Worm (Caenorhabditis elegans): Measurements from ENCODE around the gene C01B10.11.

DNA sequence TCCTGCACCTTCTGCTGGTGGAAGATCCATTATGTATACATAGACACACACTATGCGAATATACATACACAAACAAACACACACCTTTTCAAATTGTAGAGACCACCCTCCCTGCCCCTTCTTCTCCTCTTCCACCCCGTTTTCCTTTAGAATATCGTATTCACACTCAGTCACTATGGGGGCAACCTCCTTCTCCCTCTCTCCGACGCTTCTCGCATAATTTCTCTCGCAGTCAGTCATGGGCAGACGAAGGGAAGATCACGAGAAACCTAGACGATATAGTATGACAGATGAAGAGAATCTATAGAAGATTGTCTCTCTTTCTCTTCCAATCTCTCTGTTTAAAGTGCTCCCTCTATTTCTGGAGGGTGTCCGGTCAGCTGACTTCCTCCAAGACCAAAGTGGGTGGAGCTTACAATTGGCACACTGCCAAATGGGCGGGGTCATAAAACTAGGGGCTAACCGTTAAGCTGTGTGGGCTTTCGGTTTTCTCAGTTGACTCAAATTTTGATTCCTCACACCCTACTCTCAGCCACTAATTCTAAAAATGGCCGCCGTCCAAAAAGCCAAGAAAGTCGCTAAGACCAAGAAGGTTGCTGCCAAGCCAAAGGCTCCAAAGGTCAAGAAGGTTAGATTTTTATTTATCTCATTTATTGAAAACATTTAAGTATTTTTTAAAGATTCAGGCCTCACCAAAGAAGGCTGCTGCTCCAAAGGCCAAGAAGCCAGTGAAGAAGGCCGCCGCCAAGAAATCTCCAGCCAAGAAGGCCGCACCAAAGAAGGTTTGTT lies 11.7 kb upstream of the C01B10.11 start, which contains the start of gene hil-7:
- TF ChIP-seq egl-27 (tag; optimal IDR thresholded peaks at IDR 0.05) (no peak), sea-2 (GFP tag; optimal IDR thresholded peaks at IDR 0.05) (peak; percentile 24), fos-1 (tag; optimal IDR thresholded peaks at IDR 0.05) (no peak), lin-39 (tag; optimal IDR thresholded peaks at IDR 0.05) (no peak), ceh-9 (tag; optimal IDR thresholded peaks at IDR 0.05) (no peak), unc-39 (tag; optimal IDR thresholded peaks at IDR 0.05) (no peak), tbx-2 (tag; optimal IDR thresholded peaks at IDR 0.05) (no peak)
